Worm (Caenorhabditis elegans) whole organism, L4 larva: ENCODE data around the gene F19G12.9.
A peak's percentile ranks its signal among the peaks of the same experiment; 100 is the strongest.

Experiments
- D1046.2 ChIP-seq: fragments of 200-800 bp; sonication (Bioruptor generic); IDR thresholded peaks from 2 replicates; pipeline ENCODE4 v1.3.6; 2022; ENCODE audit warnings: missing genetic modification characterization, missing compliant biosample characterization
- F44E2.7 ChIP-seq: fragments of 200-800 bp; sonication (Bioruptor generic); IDR thresholded peaks from 2 replicates; pipeline ENCODE4 v2.1.2; 2022; ENCODE audit warnings: missing genetic modification characterization, missing compliant biosample characterization
- F49E8.2 ChIP-seq: sonication (generic microtip); optimal IDR thresholded peaks from 2 replicates; lab custom pipeline; 2016; ENCODE audit warnings: missing compliant biosample characterization, mild to moderate bottlenecking, missing genetic modification characterization, borderline replicate concordance
- T20F7.1 ChIP-seq: fragments of 200-800 bp; sonication (Bioruptor generic); optimal IDR thresholded peaks from 2 replicates; lab custom pipeline; 2018; ENCODE audit warnings: mild to moderate bottlenecking, missing genetic modification characterization, missing compliant biosample characterization
- T26A8.4 ChIP-seq: fragments of 200-800 bp; sonication (Bioruptor generic); IDR thresholded peaks from 2 replicates; pipeline ENCODE4 v1.3.6; 2022; ENCODE audit warnings: missing genetic modification characterization, missing compliant biosample characterization
- Y75B8A.6 ChIP-seq: fragments of 200-800 bp; sonication (Bioruptor generic); IDR thresholded peaks from 2 replicates; pipeline ENCODE4 v1.3.6; 2022; ENCODE audit warnings: missing genetic modification reagents, missing genetic modification characterization, missing compliant biosample characterization
- aha-1 ChIP-seq: fragments of 150-350 bp; peaks from one replicate; lab custom pipeline; 2014; ENCODE audit warnings: missing biosample characterization, missing genetic modification characterization
- aly-2 ChIP-seq: sonication (generic microtip); optimal IDR thresholded peaks from 2 replicates; lab custom pipeline; 2018; ENCODE audit warnings: missing biosample characterization, missing genetic modification characterization
- ama-1 ChIP-seq: fragments of 150-350 bp; optimal IDR thresholded peaks from 2 replicates; lab custom pipeline; 2014; ENCODE audit warnings: inconsistent platforms, mixed read lengths
- arid-1 ChIP-seq: fragments of 200-800 bp; sonication (Bioruptor generic); conservative IDR thresholded peaks from 2 replicates; pipeline ENCODE4 v1.3.6; 2022; ENCODE audit warnings: missing genetic modification reagents, missing genetic modification characterization, missing compliant biosample characterization
- attf-4 ChIP-seq: sonication (generic microtip); optimal IDR thresholded peaks from 3 replicates; lab custom pipeline; 2017; ENCODE audit warnings: missing biosample characterization, missing genetic modification characterization
- ceh-44 ChIP-seq: fragments of 200-800 bp; sonication (Bioruptor generic); IDR thresholded peaks from 2 replicates; pipeline ENCODE4 v1.3.6; 2022; ENCODE audit warnings: missing genetic modification reagents, missing genetic modification characterization, missing compliant biosample characterization
- ceh-82 ChIP-seq: sonication (generic microtip); optimal IDR thresholded peaks from 2 replicates; lab custom pipeline; 2017; ENCODE audit warnings: missing biosample characterization, missing genetic modification characterization
- cey-2 ChIP-seq: sonication (generic microtip); optimal IDR thresholded peaks from 3 replicates; lab custom pipeline; 2017; ENCODE audit warnings: missing genetic modification characterization, mild to moderate bottlenecking, missing compliant biosample characterization, antibody characterized with exemption, borderline replicate concordance; ENCODE audit not compliant: insufficient read depth
- daf-19 ChIP-seq: fragments of 200-800 bp; sonication (Bioruptor generic); conservative IDR thresholded peaks from 2 replicates; pipeline ENCODE4 v1.3.6; 2022; ENCODE audit warnings: missing genetic modification characterization, missing compliant biosample characterization
- daf-8 ChIP-seq: fragments of 200-800 bp; sonication (Bioruptor generic); IDR thresholded peaks from 2 replicates; pipeline ENCODE4 v1.3.6; 2022; ENCODE audit warnings: missing genetic modification characterization, missing compliant biosample characterization
- duxl-1 ChIP-seq: sonication (generic microtip); optimal IDR thresholded peaks from 2 replicates; lab custom pipeline; 2016; ENCODE audit warnings: mild to moderate bottlenecking, missing genetic modification characterization, moderate library complexity, missing compliant biosample characterization; ENCODE audit not compliant: poor library complexity
- egl-43 ChIP-seq: fragments of 200-800 bp; sonication (Bioruptor generic); IDR thresholded peaks from 2 replicates; pipeline ENCODE4 v1.3.6; 2022; ENCODE audit warnings: missing genetic modification reagents, missing genetic modification characterization, missing compliant biosample characterization
- fkh-10 ChIP-seq: fragments of 150-350 bp; optimal IDR thresholded peaks from 2 replicates; lab custom pipeline; 2014; ENCODE audit warnings: missing biosample characterization, missing genetic modification reagents, missing genetic modification characterization
- gei-8 ChIP-seq: fragments of 200-800 bp; sonication (Bioruptor generic); optimal IDR thresholded peaks from 2 replicates; lab custom pipeline; 2018; ENCODE audit warnings: mild to moderate bottlenecking, missing genetic modification characterization, missing compliant biosample characterization
- hif-1 ChIP-seq, 2 experiments: sonication (generic microtip); optimal IDR thresholded peaks; 2 replicates each; lab custom pipeline; 2016 to 2017; ENCODE audit warnings: missing compliant biosample characterization in 2 of 2, missing genetic modification characterization in 2 of 2, missing genetic modification reagents in 2 of 2, missing genotype in 2 of 2, mild to moderate bottlenecking in 1 of 2
- hlh-11 ChIP-seq: fragments of 200-800 bp; sonication (Bioruptor generic); optimal IDR thresholded peaks from 2 replicates; lab custom pipeline; 2018; ENCODE audit warnings: mild to moderate bottlenecking, missing genetic modification characterization, missing compliant biosample characterization
- hmg-1.1 ChIP-seq: fragments of 200-800 bp; sonication (Bioruptor generic); IDR thresholded peaks from 2 replicates; pipeline ENCODE4 v1.3.6; 2022; ENCODE audit warnings: missing genetic modification reagents, missing genetic modification characterization, missing compliant biosample characterization
- lin-1 ChIP-seq: fragments of 200-800 bp; sonication (Bioruptor generic); IDR thresholded peaks from 2 replicates; pipeline ENCODE4 v1.3.6; 2022; ENCODE audit warnings: missing genetic modification reagents, missing genetic modification characterization, missing compliant biosample characterization
- lin-15B ChIP-seq: fragments of 150-350 bp; sonication (generic microtip); optimal IDR thresholded peaks from 3 replicates; lab custom pipeline; 2014; ENCODE audit warnings: missing biosample characterization, missing genetic modification characterization
- lin-38 ChIP-seq: fragments of 200-800 bp; sonication (Bioruptor generic); IDR thresholded peaks from 2 replicates; pipeline ENCODE4 v1.3.6; 2022; ENCODE audit warnings: missing genetic modification reagents, missing genetic modification characterization, missing compliant biosample characterization
- lin-39 ChIP-seq: fragments of 150-350 bp; optimal IDR thresholded peaks from 2 replicates; lab custom pipeline; 2014; ENCODE audit warnings: missing biosample characterization, missing genetic modification reagents, missing genetic modification characterization
- lsy-2 ChIP-seq, 2 experiments: fragments of 150-350 bp in 1 of 2; sonication (generic microtip) in 1 of 2; optimal IDR thresholded peaks; 2 replicates each; lab custom pipeline; 2014 to 2017; ENCODE audit warnings: missing biosample characterization in 2 of 2, missing genetic modification characterization in 2 of 2
- madf-5 ChIP-seq, 2 experiments: fragments of 200-800 bp; sonication (Bioruptor generic); IDR thresholded peaks; 2 replicates each; pipeline ENCODE4 v1.3.6; 2022; ENCODE audit warnings: missing compliant biosample characterization in 2 of 2, missing genetic modification characterization in 2 of 2
- mdl-1 ChIP-seq, 2 experiments: fragments of 150-350 bp in 1 of 2; sonication (generic microtip) in 1 of 2; optimal IDR thresholded peaks; 2 replicates each; lab custom pipeline; 2014 to 2017; ENCODE audit warnings: missing biosample characterization in 2 of 2, missing genetic modification characterization in 2 of 2
- mep-1 ChIP-seq: fragments of 150-350 bp; sonication (generic microtip); optimal IDR thresholded peaks from 3 replicates; lab custom pipeline; 2014; ENCODE audit warnings: missing biosample characterization, missing genetic modification characterization
- mxl-3 ChIP-seq: fragments of 200-800 bp; sonication (Bioruptor generic); optimal IDR thresholded peaks from 2 replicates; lab custom pipeline; 2018; ENCODE audit warnings: mild to moderate bottlenecking, missing genetic modification characterization, missing compliant biosample characterization
- nhr-10 ChIP-seq: fragments of 150-350 bp; optimal IDR thresholded peaks from 2 replicates; lab custom pipeline; 2014; ENCODE audit warnings: missing biosample characterization, missing genetic modification characterization
- nhr-111 ChIP-seq: fragments of 200-800 bp; sonication (Bioruptor generic); optimal IDR thresholded peaks from 2 replicates; lab custom pipeline; 2018; ENCODE audit warnings: mild to moderate bottlenecking, missing genetic modification characterization, missing compliant biosample characterization
- nhr-25 ChIP-seq: sonication (generic microtip); optimal IDR thresholded peaks from 2 replicates; lab custom pipeline; 2017; ENCODE audit warnings: missing genetic modification characterization, mild to moderate bottlenecking, missing compliant biosample characterization, antibody characterized with exemption, moderate library complexity, borderline replicate concordance; ENCODE audit not compliant: insufficient read depth
- pha-4 ChIP-seq, 2 experiments: fragments of 150-350 bp in 1 of 2; fragments of 200-800 bp in 1 of 2; sonication (Bioruptor generic) in 1 of 2; IDR thresholded peaks in 1 of 2; optimal IDR thresholded peaks in 1 of 2; 2 replicates each; pipeline versions ENCODE4 v1.3.6 to Lab custom; 2014 to 2022; ENCODE audit warnings: missing genetic modification characterization in 2 of 2, missing genetic modification reagents in 2 of 2, missing biosample characterization in 1 of 2, missing compliant biosample characterization in 1 of 2
- pqm-1 ChIP-seq: sonication (generic microtip); optimal IDR thresholded peaks from 2 replicates; lab custom pipeline; 2017; ENCODE audit warnings: missing biosample characterization, missing genetic modification characterization
- rbr-2 ChIP-seq: sonication (generic microtip); optimal IDR thresholded peaks from 2 replicates; lab custom pipeline; 2016; ENCODE audit warnings: missing genotype, missing genetic modification characterization, missing compliant biosample characterization
- sdz-12 ChIP-seq: fragments of 200-800 bp; sonication (Bioruptor generic); optimal IDR thresholded peaks from 2 replicates; lab custom pipeline; 2018; ENCODE audit warnings: mild to moderate bottlenecking, missing genetic modification characterization, missing compliant biosample characterization
- set-16 ChIP-seq: fragments of 200-800 bp; sonication (Bioruptor generic); IDR thresholded peaks from 2 replicates; pipeline ENCODE4 v1.3.6; 2022; ENCODE audit warnings: missing genetic modification reagents, missing genetic modification characterization, missing compliant biosample characterization
- skn-1 ChIP-seq: fragments of 150-350 bp; optimal IDR thresholded peaks from 2 replicates; lab custom pipeline; 2014; ENCODE audit warnings: missing biosample characterization, missing genetic modification characterization
- snpc-4 ChIP-seq: fragments of 150-350 bp; optimal IDR thresholded peaks from 2 replicates; lab custom pipeline; 2014; ENCODE audit warnings: missing biosample characterization, missing genetic modification characterization
- spr-3 ChIP-seq: fragments of 200-800 bp; sonication (Bioruptor generic); optimal IDR thresholded peaks from 2 replicates; lab custom pipeline; 2018; ENCODE audit warnings: mild to moderate bottlenecking, missing genetic modification characterization, missing compliant biosample characterization
- zfp-2 ChIP-seq: sonication (generic microtip); optimal IDR thresholded peaks from 2 replicates; lab custom pipeline; 2016; ENCODE audit warnings: mild to moderate bottlenecking, missing genetic modification characterization, missing compliant biosample characterization
- zip-2 ChIP-seq: fragments of 150-350 bp; optimal IDR thresholded peaks from 2 replicates; lab custom pipeline; 2014; ENCODE audit warnings: missing biosample characterization, missing genetic modification characterization
- ztf-11 ChIP-seq: fragments of 150-350 bp; optimal IDR thresholded peaks from 2 replicates; lab custom pipeline; 2014; ENCODE audit warnings: missing biosample characterization, missing genetic modification characterization

Gene F19G12.9

DNA sequence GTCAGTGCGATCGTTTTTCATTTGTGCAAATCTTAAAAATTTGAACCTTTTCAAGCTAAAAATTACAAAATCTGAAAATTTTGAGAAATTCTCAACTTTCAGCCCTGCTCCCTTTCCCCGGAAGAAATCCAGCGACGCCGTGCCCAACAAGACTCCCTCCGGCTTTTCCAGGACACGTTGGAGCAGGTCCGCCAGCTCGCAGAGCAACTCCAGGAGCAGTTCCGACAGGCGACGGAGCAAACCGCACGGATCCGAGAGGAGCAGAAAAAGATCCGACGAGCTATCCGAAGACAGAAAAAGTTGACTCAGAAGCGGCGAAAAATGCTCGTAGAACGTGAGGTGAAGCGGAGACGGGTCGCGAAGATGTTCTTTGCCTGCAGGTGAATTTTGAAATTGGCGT lies 32.2 kb downstream of the F19G12.9 start:
- TF ChIP-seq set-16 (GFP tag; lab: Robert Waterston, UW) (peak; percentile 93), hlh-11 (tag; lab: Kevin White, UChicago) (no peak)

DNA sequence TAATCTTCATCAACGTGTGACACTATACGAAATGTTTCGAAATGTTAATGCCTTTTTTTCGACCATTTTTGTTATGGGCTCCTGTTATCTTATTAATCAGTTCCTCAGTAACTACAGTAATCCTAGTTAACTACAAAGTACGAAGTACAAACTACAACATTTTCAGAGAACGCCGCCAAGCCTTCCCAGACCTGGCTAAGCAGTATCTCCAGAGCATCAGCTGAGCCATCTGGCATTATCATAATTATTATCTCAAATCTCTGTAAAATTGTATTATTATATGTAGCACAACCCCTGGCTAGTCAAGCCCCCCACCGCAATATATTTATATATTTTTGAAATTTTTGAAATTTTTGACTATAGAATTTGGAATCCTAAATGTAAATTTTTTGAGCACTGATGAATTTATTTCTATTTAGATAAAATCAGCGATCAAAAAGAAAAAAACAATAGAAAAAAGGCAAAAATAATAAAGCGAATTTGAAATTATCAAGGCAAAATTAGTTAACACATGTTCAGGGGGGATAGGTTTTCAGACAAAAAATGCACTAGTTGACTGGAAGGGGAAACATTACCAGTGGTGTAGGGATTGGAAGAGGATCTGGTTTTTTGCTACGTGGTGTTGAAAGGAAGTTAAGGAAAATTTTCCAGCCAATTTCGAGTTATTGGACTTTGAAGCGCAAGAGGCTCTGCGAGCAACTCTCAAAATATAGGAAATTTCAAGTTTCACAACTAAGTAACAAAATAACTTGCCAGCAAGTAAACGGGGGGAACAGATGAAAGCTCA lies 33.0 kb downstream of the F19G12.9 start:
- TF ChIP-seq snpc-4 (tag; lab: Kevin White, UChicago) (no peak), Y75B8A.6 (GFP tag; lab: Robert Waterston, UW) (no peak), lin-38 (GFP tag; lab: Robert Waterston, UW) (no peak), aly-2 (tag; lab: Kevin White, UChicago) (no peak), mxl-3 (GFP tag; lab: Kevin White, UChicago) (no peak), ztf-11 (tag; lab: Kevin White, UChicago) (no peak), lin-39 (tag; lab: Kevin White, UChicago) (no peak), pqm-1 (tag; lab: Kevin White, UChicago) (no peak), T20F7.1 (no peak), madf-5 (GFP tag; IDR thresholded peaks at IDR 0.05; lab: Robert Waterston, UW) (no peak), D1046.2 (GFP tag; lab: Robert Waterston, UW) (0 out of 2 replicates have a peak, but pooled peaks have one; percentile 35), mep-1 (tag; lab: Kevin White, UChicago) (peak; percentile 36), hif-1 (tag; optimal IDR thresholded peaks at IDR 0.05; lab: Kevin White, UChicago) (peak in 1 of 2 experiments; percentile 6), ceh-44 (no peak), attf-4 (tag; lab: Kevin White, UChicago) (no peak), fkh-10 (no peak), F44E2.7 (0 out of 2 replicates have a peak, but pooled peaks have one; percentile 40), T26A8.4 (peak; percentile 22), nhr-111 (no peak), egl-43 (GFP tag; lab: Robert Waterston, UW) (peak; percentile 5; the same call in 1 of the 2 replicates), hmg-1.1 (GFP tag; lab: Robert Waterston, UW) (no peak), hlh-11 (tag; lab: Kevin White, UChicago) (no peak), ama-1 (lab: Kevin White, UChicago) (peak; percentile 7), lin-1 (GFP tag; lab: Robert Waterston, UW) (no peak), sdz-12 (GFP tag; lab: Kevin White, UChicago) (peak; percentile 22), aha-1 (tag; lab: Kevin White, UChicago) (peak; percentile 75), duxl-1 (tag; lab: Kevin White, UChicago) (peak; percentile 29), skn-1 (no peak), zfp-2 (tag; lab: Kevin White, UChicago) (no peak), spr-3 (peak; percentile 12), lin-15B (tag; lab: Kevin White, UChicago) (no peak), cey-2 (no peak), daf-8 (no peak), daf-19 (0 out of 2 replicates have a peak, but pooled peaks have one; percentile 73), gei-8 (no peak), ceh-82 (tag; lab: Kevin White, UChicago) (no peak), pha-4 (GFP tag; IDR thresholded peaks at IDR 0.05; lab: Robert Waterston, UW) (peak; percentile 7; the same call in 1 of the 2 replicates), pha-4 (tag; optimal IDR thresholded peaks at IDR 0.05; lab: Kevin White, UChicago) (no peak), zip-2 (tag; lab: Kevin White, UChicago) (no peak), arid-1 (peak; percentile 51; the same call in 1 of the 2 replicates), lsy-2 (tag; optimal IDR thresholded peaks at IDR 0.05; lab: Kevin White, UChicago) (peak in 1 of 2 experiments; percentile 43), F49E8.2 (no peak), nhr-10 (tag; lab: Kevin White, UChicago) (no peak), rbr-2 (no peak), mdl-1 (tag; optimal IDR thresholded peaks at IDR 0.05; lab: Kevin White, UChicago) (no peak), nhr-25 (tag; lab: Kevin White, UChicago) (no peak)
